Worm (Caenorhabditis elegans) whole organism, L4 larva: ENCODE data around the gene klo-1.

ENCODE experiments used
- F26F4.8 ChIP-seq: fragments of 200-800 bp; sonication (Bioruptor generic); conservative IDR thresholded peaks from 2 replicates; pipeline ENCODE4 v1.3.6; 2022; ENCODE audit warnings: missing genetic modification characterization, missing compliant biosample characterization
- F44E2.7 ChIP-seq: fragments of 200-800 bp; sonication (Bioruptor generic); IDR thresholded peaks from 2 replicates; pipeline ENCODE4 v2.1.2; 2022; ENCODE audit warnings: missing genetic modification characterization, missing compliant biosample characterization
- F49E8.2 ChIP-seq: sonication (generic microtip); optimal IDR thresholded peaks from 2 replicates; lab custom pipeline; 2016; ENCODE audit warnings: missing compliant biosample characterization, mild to moderate bottlenecking, missing genetic modification characterization, borderline replicate concordance
- T20F7.1 ChIP-seq: fragments of 200-800 bp; sonication (Bioruptor generic); optimal IDR thresholded peaks from 2 replicates; lab custom pipeline; 2018; ENCODE audit warnings: mild to moderate bottlenecking, missing genetic modification characterization, missing compliant biosample characterization
- Y48G9A.11 ChIP-seq: fragments of 200-800 bp; sonication (Bioruptor generic); IDR thresholded peaks from 2 replicates; pipeline ENCODE4 v1.3.6; 2022; ENCODE audit warnings: missing genetic modification reagents, missing genetic modification characterization, missing compliant biosample characterization
- Y5F2A.4 ChIP-seq: fragments of 200-800 bp; sonication (Bioruptor generic); optimal IDR thresholded peaks from 2 replicates; lab custom pipeline; 2018; ENCODE audit warnings: mild to moderate bottlenecking, missing genetic modification characterization, missing compliant biosample characterization
- aha-1 ChIP-seq: fragments of 150-350 bp; peaks from one replicate; lab custom pipeline; 2014; ENCODE audit warnings: missing biosample characterization, missing genetic modification characterization
- aly-2 ChIP-seq: sonication (generic microtip); optimal IDR thresholded peaks from 2 replicates; lab custom pipeline; 2018; ENCODE audit warnings: missing biosample characterization, missing genetic modification characterization
- ces-1 ChIP-seq: fragments of 150-350 bp; sonication (generic microtip); optimal IDR thresholded peaks from 4 replicates; lab custom pipeline; 2014; ENCODE audit warnings: missing biosample characterization, missing genetic modification reagents, missing genetic modification characterization
- cey-2 ChIP-seq: sonication (generic microtip); optimal IDR thresholded peaks from 3 replicates; lab custom pipeline; 2017; ENCODE audit warnings: missing genetic modification characterization, mild to moderate bottlenecking, missing compliant biosample characterization, antibody characterized with exemption, borderline replicate concordance; ENCODE audit not compliant: insufficient read depth
- daf-19 ChIP-seq: fragments of 200-800 bp; sonication (Bioruptor generic); conservative IDR thresholded peaks from 2 replicates; pipeline ENCODE4 v1.3.6; 2022; ENCODE audit warnings: missing genetic modification characterization, missing compliant biosample characterization
- dmd-6 ChIP-seq: fragments of 200-800 bp; sonication (Bioruptor generic); IDR thresholded peaks from 2 replicates; pipeline ENCODE4 v1.3.6; 2022; ENCODE audit warnings: missing genetic modification reagents, missing genetic modification characterization, missing compliant biosample characterization
- dve-1 ChIP-seq: sonication (generic microtip); optimal IDR thresholded peaks from 2 replicates; lab custom pipeline; 2017; ENCODE audit warnings: antibody characterized with exemption, mild to moderate bottlenecking, missing genetic modification characterization, missing compliant biosample characterization; ENCODE audit not compliant: insufficient read depth
- egl-27 ChIP-seq: sonication (generic microtip); optimal IDR thresholded peaks from 3 replicates; lab custom pipeline; 2017; ENCODE audit warnings: missing biosample characterization, missing genetic modification reagents, missing genetic modification characterization
- hlh-11 ChIP-seq: fragments of 200-800 bp; sonication (Bioruptor generic); optimal IDR thresholded peaks from 2 replicates; lab custom pipeline; 2018; ENCODE audit warnings: mild to moderate bottlenecking, missing genetic modification characterization, missing compliant biosample characterization
- lim-7 ChIP-seq: fragments of 200-800 bp; sonication (Bioruptor generic); IDR thresholded peaks from 2 replicates; pipeline ENCODE4 v1.3.6; 2022; ENCODE audit warnings: missing genetic modification characterization, missing compliant biosample characterization
- lsy-2 ChIP-seq, 2 experiments: fragments of 150-350 bp in 1 of 2; sonication (generic microtip) in 1 of 2; optimal IDR thresholded peaks; 2 replicates each; lab custom pipeline; 2014 to 2017; ENCODE audit warnings: missing biosample characterization in 2 of 2, missing genetic modification characterization in 2 of 2
- mdt-29 ChIP-seq: fragments of 200-800 bp; sonication (Bioruptor generic); IDR thresholded peaks from 2 replicates; pipeline ENCODE4 v1.3.6; 2022; ENCODE audit warnings: missing genetic modification reagents, missing genetic modification characterization, missing compliant biosample characterization
- mxl-3 ChIP-seq: fragments of 200-800 bp; sonication (Bioruptor generic); optimal IDR thresholded peaks from 2 replicates; lab custom pipeline; 2018; ENCODE audit warnings: mild to moderate bottlenecking, missing genetic modification characterization, missing compliant biosample characterization
- nhr-111 ChIP-seq: fragments of 200-800 bp; sonication (Bioruptor generic); optimal IDR thresholded peaks from 2 replicates; lab custom pipeline; 2018; ENCODE audit warnings: mild to moderate bottlenecking, missing genetic modification characterization, missing compliant biosample characterization
- nhr-6 ChIP-seq: fragments of 150-350 bp; optimal IDR thresholded peaks from 2 replicates; lab custom pipeline; 2014; ENCODE audit warnings: missing biosample characterization, missing genetic modification characterization
- php-3 ChIP-seq: fragments of 200-800 bp; sonication (Bioruptor generic); IDR thresholded peaks from 2 replicates; pipeline ENCODE4 v1.3.6; 2022; ENCODE audit warnings: missing genetic modification reagents, missing genetic modification characterization, missing compliant biosample characterization
- pqm-1 ChIP-seq: sonication (generic microtip); optimal IDR thresholded peaks from 2 replicates; lab custom pipeline; 2017; ENCODE audit warnings: missing biosample characterization, missing genetic modification characterization
- rbr-2 ChIP-seq: sonication (generic microtip); optimal IDR thresholded peaks from 2 replicates; lab custom pipeline; 2016; ENCODE audit warnings: missing genotype, missing genetic modification characterization, missing compliant biosample characterization
- saeg-2 ChIP-seq: fragments of 200-800 bp; sonication (Bioruptor generic); IDR thresholded peaks from 2 replicates; pipeline ENCODE4 v1.3.6; 2022; ENCODE audit warnings: missing genetic modification reagents, missing genetic modification characterization, missing compliant biosample characterization
- set-16 ChIP-seq: fragments of 200-800 bp; sonication (Bioruptor generic); IDR thresholded peaks from 2 replicates; pipeline ENCODE4 v1.3.6; 2022; ENCODE audit warnings: missing genetic modification reagents, missing genetic modification characterization, missing compliant biosample characterization
- snpc-1.2 ChIP-seq: fragments of 200-800 bp; sonication (Bioruptor generic); IDR thresholded peaks from 2 replicates; pipeline ENCODE4 v1.3.6; 2022; ENCODE audit warnings: missing genetic modification reagents, missing genetic modification characterization, missing compliant biosample characterization
- spr-1 ChIP-seq: sonication (generic microtip); optimal IDR thresholded peaks from 2 replicates; lab custom pipeline; 2016; ENCODE audit warnings: mild to moderate bottlenecking, missing genetic modification characterization, missing compliant biosample characterization
- unc-130 ChIP-seq: sonication (generic microtip); optimal IDR thresholded peaks from 2 replicates; lab custom pipeline; 2016; ENCODE audit warnings: missing genetic modification reagents, missing genetic modification characterization, missing compliant biosample characterization
- unc-62 ChIP-seq, 3 experiments: fragments of 150-350 bp in 1 of 3; sonication (generic microtip); optimal IDR thresholded peaks in 2 of 3; peaks in 1 of 3; 1 replicate in 1 of 3; 2 replicates in 2 of 3; lab custom pipeline; 2014 to 2017; ENCODE audit warnings: missing biosample characterization in 3 of 3, missing genetic modification characterization in 3 of 3, missing genetic modification reagents in 3 of 3, missing genotype in 1 of 3
- zip-2 ChIP-seq: fragments of 150-350 bp; optimal IDR thresholded peaks from 2 replicates; lab custom pipeline; 2014; ENCODE audit warnings: missing biosample characterization, missing genetic modification characterization

klo-1 gene

ce11 chrIV:7731960-7732359 is 16.1 kb downstream of the klo-1 start, which contains the start of the genes C50F7.9 and C50F7.3:
C50F7.9 (minus strand) TSS chrIV:7732060.
C50F7.3 (plus strand) TSS chrIV:7732329.
- TF ChIP-seq F44E2.7 (GFP tag; lab: Robert Waterston, UW) (no peak), nhr-6 (tag; lab: Kevin White, UChicago) (no peak), php-3 (GFP tag; lab: Robert Waterston, UW) (no peak), dmd-6 (GFP tag; lab: Robert Waterston, UW) (no peak), mdt-29 (no peak), lsy-2 (tag; optimal IDR thresholded peaks at IDR 0.05; lab: Kevin White, UChicago) (no peak), F26F4.8 (GFP tag; lab: Robert Waterston, UW) (no peak), cey-2 (no peak), mxl-3 (GFP tag; lab: Kevin White, UChicago) (no peak), zip-2 (tag; lab: Kevin White, UChicago) (no peak), hlh-11 (tag; lab: Kevin White, UChicago) (no peak), saeg-2 (no peak), dve-1 (tag; lab: Kevin White, UChicago) (no peak), aly-2 (tag; lab: Kevin White, UChicago) (no peak), unc-62 (GFP tag; optimal IDR thresholded peaks at IDR 0.05 in 1 of 2; lab: Kevin White, UChicago) (no peak), unc-62 (tag; optimal IDR thresholded peaks at IDR 0.05; lab: Kevin White, UChicago) (no peak)
- TF ChIP-seq, all 104 proteins: peak for 0

- no peak for TF ChIP-seq unc-130
- TF ChIP-seq T20F7.1 (GFP tag; lab: Kevin White, UChicago), result peak; percentile 82
- TF ChIP-seq F49E8.2 (tag; lab: Kevin White, UChicago), result no peak
Measured at ce11 chrIV:7728402-7728963, 19.5 kb downstream of the klo-1 start, which contains the start of gene sucg-1. sucg-1 (plus strand) TSS chrIV:7728913.

DNA sequence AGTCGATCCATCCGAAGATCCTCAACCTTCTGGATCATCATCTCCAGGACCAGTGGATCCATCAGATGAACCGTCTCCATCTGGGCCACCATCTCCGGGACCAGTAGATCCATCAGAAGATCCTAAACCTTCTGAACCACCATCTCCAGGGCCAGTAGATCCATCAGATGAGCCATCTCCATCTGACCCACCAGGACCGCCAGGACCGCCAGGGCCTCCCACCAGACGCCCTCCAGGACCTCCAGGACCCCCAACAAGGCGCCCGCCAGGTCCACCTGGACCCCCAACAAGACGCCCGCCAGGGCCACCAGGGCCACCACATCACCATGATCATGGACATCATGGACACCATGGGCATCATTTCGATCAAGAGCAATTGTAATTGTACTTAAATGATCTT is 20.8 kb downstream of the klo-1 start:
- TF ChIP-seq set-16 (GFP tag; lab: Robert Waterston, UW) (peak; percentile 95), Y48G9A.11 (GFP tag; lab: Robert Waterston, UW) (0 out of 2 replicates have a peak, but pooled peaks have one; percentile 21), ces-1 (GFP tag; lab: Kevin White, UChicago) (no peak), aha-1 (peak; percentile 87), dve-1 (tag; lab: Kevin White, UChicago) (no peak), egl-27 (tag; lab: Kevin White, UChicago) (no peak), lim-7 (GFP tag; lab: Robert Waterston, UW) (no peak), snpc-1.2 (GFP tag; lab: Robert Waterston, UW) (no peak), saeg-2 (0 out of 2 replicates have a peak, but pooled peaks have one; percentile 22), Y5F2A.4 (GFP tag; lab: Kevin White, UChicago) (no peak), nhr-111 (GFP tag; lab: Kevin White, UChicago) (no peak)

ce11 chrIV:7726325-7726724 is 21.7 kb downstream of the klo-1 start, which contains the start of gene C50F7.5:
C50F7.5 (plus strand) TSS chrIV:7726719.
- no peak for TF ChIP-seq zip-2 (tag; lab: Kevin White, UChicago)
- TF ChIP-seq spr-1 (tag; lab: Kevin White, UChicago), result no peak
- TF ChIP-seq dve-1 (tag; lab: Kevin White, UChicago), result peak; percentile 40
- TF ChIP-seq pqm-1 (tag; lab: Kevin White, UChicago), result peak; percentile 68
- TF ChIP-seq daf-19 (GFP tag; lab: Robert Waterston, UW), result no peak

DNA sequence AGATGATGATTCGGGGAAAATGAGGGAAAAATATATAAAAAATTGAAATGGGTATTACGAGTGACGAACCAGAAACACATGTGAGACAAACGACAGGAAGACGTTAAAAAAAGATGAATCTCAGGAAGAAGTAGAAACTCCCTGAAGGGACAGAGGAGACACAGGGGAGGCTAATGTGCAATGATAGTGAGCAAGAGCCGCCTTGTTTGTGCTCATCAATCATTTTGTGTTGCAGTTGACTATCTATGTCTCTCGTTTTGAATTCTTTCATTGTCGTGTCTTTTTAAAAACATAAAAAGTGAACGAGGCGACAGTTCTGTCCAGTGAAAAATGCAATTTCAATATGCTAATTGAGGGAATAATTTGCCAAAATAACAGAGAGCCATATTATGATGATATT is 23.1 kb downstream of the klo-1 start:
- TF ChIP-seq unc-62 (GFP tag; optimal IDR thresholded peaks at IDR 0.05 in 1 of 2; lab: Kevin White, UChicago) (peak in 1 of 2 experiments; percentile 14), unc-62 (tag; optimal IDR thresholded peaks at IDR 0.05; lab: Kevin White, UChicago) (no peak), aha-1 (peak; percentile 69), rbr-2 (tag; lab: Kevin White, UChicago) (no peak)
